Fruit fly (Drosophila melanogaster): ENCODE measurements around the gene CG33494.

Gene CG33494

DNA sequence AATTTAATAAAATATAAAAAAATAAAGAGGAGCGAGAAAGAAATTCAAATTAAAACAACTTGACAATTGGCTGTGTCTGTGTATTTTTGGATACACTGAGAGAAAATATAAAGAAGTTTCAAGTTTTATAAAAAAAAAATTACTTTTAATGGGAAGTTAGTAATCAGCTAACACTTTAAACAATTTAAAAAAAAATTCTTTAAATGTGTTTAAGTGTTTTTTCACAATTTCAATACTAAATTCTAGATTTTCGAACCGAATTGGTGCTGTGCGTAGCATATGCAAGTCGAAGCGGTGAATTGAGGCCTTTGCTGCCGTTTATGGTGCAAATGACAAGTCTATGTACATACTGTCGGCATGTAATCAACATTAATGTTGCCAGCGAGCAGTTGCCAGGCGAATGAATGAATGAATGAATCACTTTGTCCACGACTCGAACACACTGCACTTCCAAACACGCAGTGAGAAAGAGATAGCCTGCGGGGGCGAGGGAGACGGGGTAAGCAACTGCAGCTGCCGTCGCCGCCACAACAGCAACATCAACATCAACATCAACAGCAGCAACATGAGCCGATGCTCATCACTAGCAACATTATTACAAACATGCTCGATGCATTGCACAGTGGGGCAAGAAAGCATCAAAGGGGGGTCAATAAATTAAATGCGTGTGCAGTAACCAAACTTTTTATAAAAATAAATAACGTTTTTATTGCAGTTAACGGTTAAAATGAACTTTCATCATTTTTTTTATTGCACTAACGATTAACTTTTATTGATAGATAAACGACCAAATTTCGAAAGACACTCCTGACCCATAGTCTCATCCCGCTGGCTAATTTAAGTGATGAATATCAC lies 49.2 kb downstream of the CG33494 start (continued):
- TF ChIP-seq CG11504 (tag; optimal IDR thresholded peaks at IDR 0.05) (peak; percentile 99), Xrp1 (GFP tag; IDR thresholded peaks at IDR 0.05) (peak; percentile 90), Mrtf (GFP tag; IDR thresholded peaks at IDR 0.05) (peak; percentile 46; the same call in 1 of the 3 replicates), CG10431 (GFP tag; optimal IDR thresholded peaks at IDR 0.05) (peak; percentile 29), CG33557 (GFP tag; optimal IDR thresholded peaks at IDR 0.05) (peak; percentile 59), ash1 (GFP tag; optimal IDR thresholded peaks at IDR 0.05) (no peak), lilli (GFP tag; optimal IDR thresholded peaks at IDR 0.05) (peak; percentile 39), fd96Cb (tag; optimal IDR thresholded peaks at IDR 0.05) (peak; percentile 84), Opbp (GFP tag; IDR thresholded peaks at IDR 0.05; ENCODE audit: partially characterized antibody) (0 out of 3 replicates have a peak, but pooled peaks have one; percentile 32), gcm (GFP tag; optimal IDR thresholded peaks at IDR 0.05) (peak; percentile 79), CG6175 (GFP tag; IDR thresholded peaks at IDR 0.05) (no peak), Dll (GFP tag; IDR thresholded peaks at IDR 0.05; ENCODE audit: partially characterized antibody) (0 out of 4 replicates have a peak, but pooled peaks have one; percentile 46), H2.0 (GFP tag; IDR thresholded peaks at IDR 0.05) (peak; percentile 43), oc (tag; optimal IDR thresholded peaks at IDR 0.05) (peak; percentile 75), jing (GFP tag; optimal IDR thresholded peaks at IDR 0.05) (peak; percentile 68), CG17328 (GFP tag; IDR thresholded peaks at IDR 0.05) (peak; percentile 83), CG18262 (tag; optimal IDR thresholded peaks at IDR 0.05) (peak; percentile 89), Sox100B (GFP tag; optimal IDR thresholded peaks at IDR 0.05) (peak; percentile 70), CG7786 (GFP tag; optimal IDR thresholded peaks at IDR 0.05) (peak; percentile 9), CG34422 (GFP tag; IDR thresholded peaks at IDR 0.05) (peak; percentile 82), fru (optimal IDR thresholded peaks at IDR 0.05) (no peak), CG17829 (tag; optimal IDR thresholded peaks at IDR 0.05) (peak; percentile 86), CG4820 (GFP tag; optimal IDR thresholded peaks at IDR 0.05) (peak; percentile 68), Dbx (GFP tag; IDR thresholded peaks at IDR 0.05) (no peak), cato (GFP tag; optimal IDR thresholded peaks at IDR 0.05; ENCODE audit: borderline replicate concordance) (peak; percentile 35), CG14667 (GFP tag; IDR thresholded peaks at IDR 0.05) (no peak; the same call in 1 of the 2 replicates), CG12769 (tag; optimal IDR thresholded peaks at IDR 0.05) (peak; percentile 24), CG14860 (GFP tag; IDR thresholded peaks at IDR 0.05; ENCODE audit: partially characterized antibody) (peak; percentile 55; the same call in 1 of the 3 replicates), Lim3 (GFP tag; IDR thresholded peaks at IDR 0.05) (no peak), Dip2 (GFP tag; IDR thresholded peaks at IDR 0.05) (no peak), CG3995 (GFP tag; optimal IDR thresholded peaks at IDR 0.05) (no peak), CG15011 (GFP tag; optimal IDR thresholded peaks at IDR 0.05) (peak; percentile 29), ATbp (GFP tag; optimal IDR thresholded peaks at IDR 0.05) (peak; percentile 83), CG4282 (GFP tag; optimal IDR thresholded peaks at IDR 0.05) (peak; percentile 82), stc (GFP tag; IDR thresholded peaks at IDR 0.05) (peak; percentile 61), chn (GFP tag; optimal IDR thresholded peaks at IDR 0.05) (peak; percentile 45), Oli (tag; optimal IDR thresholded peaks at IDR 0.05) (peak; percentile 80), CG2199 (GFP tag; IDR thresholded peaks at IDR 0.05) (peak; percentile 93), unpg (GFP tag; optimal IDR thresholded peaks at IDR 0.05) (peak; percentile 86), CG10147 (GFP tag; optimal IDR thresholded peaks at IDR 0.05) (no peak), CG11695 (GFP tag; IDR thresholded peaks at IDR 0.05) (peak; percentile 71), Six4 (GFP tag; optimal IDR thresholded peaks at IDR 0.05) (peak; percentile 53), Vsx1 (GFP tag; optimal IDR thresholded peaks at IDR 0.05) (peak; percentile 74), CG1024 (GFP tag; IDR thresholded peaks at IDR 0.05) (peak; percentile 47), CG12236 (GFP tag; optimal IDR thresholded peaks at IDR 0.05) (peak; percentile 29), so (GFP tag; IDR thresholded peaks at IDR 0.05) (peak; percentile 55; the same call in 1 of the 3 replicates), CG13424 (tag; optimal IDR thresholded peaks at IDR 0.05) (peak; percentile 59), Eip74EF (GFP tag; optimal IDR thresholded peaks at IDR 0.05) (peak in 1 of 2 experiments; percentile 44)
